Fruit fly (Drosophila melanogaster) whole organism, embryonic: ENCODE data around the gene CG33181.

Source experiments
- Abd-B ChIP-seq: fragments of 200-800 bp; sonication (Bioruptor generic); optimal IDR thresholded peaks from 2 replicates; lab custom pipeline; 2018; ENCODE audit warnings: missing biosample characterization, mild to moderate bottlenecking, missing genetic modification characterization, moderate library complexity
- Adf1 ChIP-seq: fragments of 200-800 bp; sonication (Bioruptor generic); IDR thresholded peaks from 2 replicates; pipeline ENCODE4 v1.3.6; 2022; ENCODE audit warnings: missing biosample characterization, missing genetic modification characterization
- CG11560 ChIP-seq: fragments of 200-800 bp; sonication (Bioruptor generic); IDR thresholded peaks from 3 replicates; pipeline ENCODE4 v1.3.6; 2022; ENCODE audit warnings: missing biosample characterization, missing genetic modification characterization
- CG12299 ChIP-seq: fragments of 200-800 bp; sonication (Bioruptor generic); optimal IDR thresholded peaks from 2 replicates; lab custom pipeline; 2018; ENCODE audit warnings: missing biosample characterization, mild to moderate bottlenecking, missing genetic modification characterization
- CG18011 ChIP-seq: fragments of 200-800 bp; sonication (Bioruptor generic); optimal IDR thresholded peaks from 2 replicates; lab custom pipeline; 2017; ENCODE audit warnings: missing biosample characterization, missing genetic modification characterization, mild to moderate bottlenecking, moderate library complexity, missing genotype
- CG1832 ChIP-seq: fragments of 200-800 bp; sonication (Bioruptor generic); optimal IDR thresholded peaks from 2 replicates; lab custom pipeline; 2017; ENCODE audit warnings: missing biosample characterization, mild to moderate bottlenecking, missing genetic modification characterization, inconsistent platforms
- CG2116 ChIP-seq: fragments of 200-800 bp; sonication (Bioruptor generic); optimal IDR thresholded peaks from 3 replicates; lab custom pipeline; 2018; ENCODE audit warnings: missing biosample characterization, mild to moderate bottlenecking, missing genetic modification characterization
- CG3995 ChIP-seq: fragments of 200-800 bp; sonication (Bioruptor generic); optimal IDR thresholded peaks from 3 replicates; lab custom pipeline; 2016; ENCODE audit warnings: missing biosample characterization, missing genetic modification characterization
- CG6175 ChIP-seq: fragments of 200-800 bp; sonication (Bioruptor generic); IDR thresholded peaks from 3 replicates; pipeline ENCODE4 v1.3.6; 2022; ENCODE audit warnings: missing biosample characterization, missing genetic modification characterization
- CG7928 ChIP-seq: fragments of 200-800 bp; sonication (Bioruptor generic); optimal IDR thresholded peaks from 2 replicates; lab custom pipeline; 2017; ENCODE audit warnings: missing biosample characterization, mild to moderate bottlenecking, missing genetic modification characterization
- CG8924 ChIP-seq: fragments of 200-800 bp; optimal IDR thresholded peaks from 3 replicates; lab custom pipeline; 2019; ENCODE audit warnings: missing biosample characterization, mild to moderate bottlenecking, missing genetic modification characterization, moderate library complexity
- CG9797 ChIP-seq: fragments of 200-800 bp; sonication (Bioruptor generic); optimal IDR thresholded peaks from 3 replicates; lab custom pipeline; 2018; ENCODE audit warnings: missing biosample characterization, mild to moderate bottlenecking, missing genetic modification characterization
- CG9817 ChIP-seq: fragments of 200-800 bp; sonication (Bioruptor generic); optimal IDR thresholded peaks from 2 replicates; lab custom pipeline; 2018; ENCODE audit warnings: missing biosample characterization, mild to moderate bottlenecking, missing genetic modification characterization, moderate library complexity
- CG9876 ChIP-seq: fragments of 200-800 bp; sonication (Bioruptor generic); optimal IDR thresholded peaks from 2 replicates; lab custom pipeline; 2016; ENCODE audit warnings: missing biosample characterization, missing genetic modification characterization
- CTCF ChIP-seq: fragments of 200-800 bp; sonication (Bioruptor generic); optimal IDR thresholded peaks from 2 replicates; lab custom pipeline; 2017; ENCODE audit warnings: missing biosample characterization, mild to moderate bottlenecking, missing genetic modification characterization, moderate library complexity
- Dbx ChIP-seq: fragments of 200-800 bp; sonication (Bioruptor generic); IDR thresholded peaks from 3 replicates; pipeline ENCODE4 v1.3.6; 2022; ENCODE audit warnings: missing biosample characterization, missing genetic modification characterization
- Deaf1 ChIP-seq: fragments of 200-800 bp; optimal IDR thresholded peaks from 3 replicates; lab custom pipeline; 2019; ENCODE audit warnings: missing biosample characterization, mild to moderate bottlenecking, missing genetic modification characterization, moderate library complexity
- Doc2 ChIP-seq: fragments of 200-800 bp; sonication (Bioruptor generic); IDR thresholded peaks from 2 replicates; pipeline ENCODE4 v1.3.6; 2022; ENCODE audit warnings: missing biosample characterization, missing genetic modification characterization
- ERR ChIP-seq: fragments of 200-800 bp; sonication (Bioruptor generic); optimal IDR thresholded peaks from 2 replicates; lab custom pipeline; 2016; ENCODE audit warnings: missing biosample characterization, missing genetic modification characterization
- Ets65A ChIP-seq: fragments of 200-800 bp; sonication (Bioruptor generic); peaks from one replicate; lab custom pipeline; 2016; ENCODE audit warnings: missing biosample characterization, missing genetic modification characterization
- GATAe ChIP-seq: fragments of 200-800 bp; sonication (Bioruptor generic); conservative IDR thresholded peaks from 2 replicates; pipeline ENCODE4 v1.3.6; 2022; ENCODE audit warnings: missing biosample characterization, missing genetic modification characterization
- HmgD ChIP-seq: fragments of 200-800 bp; sonication (Bioruptor generic); optimal IDR thresholded peaks from 3 replicates; lab custom pipeline; 2016; ENCODE audit warnings: missing biosample characterization, missing genetic modification characterization
- HmgZ ChIP-seq: fragments of 200-800 bp; sonication (Bioruptor generic); optimal IDR thresholded peaks from 2 replicates; lab custom pipeline; 2018; ENCODE audit warnings: missing biosample characterization, mild to moderate bottlenecking, missing genetic modification characterization
- Mes4 ChIP-seq: fragments of 200-800 bp; sonication (Bioruptor generic); optimal IDR thresholded peaks from 2 replicates; lab custom pipeline; 2016; ENCODE audit warnings: missing biosample characterization, missing genetic modification characterization
- NC2β ChIP-seq: fragments of 200-800 bp; sonication (Bioruptor generic); optimal IDR thresholded peaks from 2 replicates; lab custom pipeline; 2016; ENCODE audit warnings: missing biosample characterization, missing genetic modification characterization
- Scr ChIP-seq: fragments of 200-800 bp; sonication (Bioruptor generic); IDR thresholded peaks from 2 replicates; pipeline ENCODE4 v1.3.6; 2022; ENCODE audit warnings: missing biosample characterization, missing genetic modification characterization; ENCODE audit not compliant: partially characterized antibody
- Side ChIP-seq: fragments of 200-800 bp; sonication (Bioruptor generic); optimal IDR thresholded peaks from 2 replicates; lab custom pipeline; 2016; ENCODE audit warnings: missing biosample characterization, missing genetic modification characterization
- Sox102F ChIP-seq: fragments of 200-800 bp; sonication (Bioruptor generic); optimal IDR thresholded peaks from 2 replicates; lab custom pipeline; 2018; ENCODE audit warnings: missing biosample characterization, mild to moderate bottlenecking, missing genetic modification characterization, moderate library complexity
- Trl ChIP-seq, 3 experiments: fragments of >200 bp in 2 of 3; fragments of 200-800 bp in 1 of 3; sonication (Bioruptor generic) in 1 of 3; optimal IDR thresholded peaks; 2 replicates in 1 of 3; 3 replicates in 2 of 3; lab custom pipeline; 2016 to 2017; ENCODE audit warnings: missing biosample characterization in 1 of 3, missing genetic modification characterization in 1 of 3
- al ChIP-seq: fragments of 200-800 bp; sonication (Bioruptor generic); IDR thresholded peaks from 2 replicates; pipeline ENCODE4 v1.3.6; 2022; ENCODE audit warnings: missing biosample characterization, missing genetic modification characterization
- ara ChIP-seq: fragments of 200-800 bp; sonication (Bioruptor generic); IDR thresholded peaks from 2 replicates; pipeline ENCODE4 v1.3.6; 2022; ENCODE audit warnings: missing biosample characterization, missing genetic modification characterization
- btn ChIP-seq: fragments of 200-800 bp; sonication (Bioruptor generic); optimal IDR thresholded peaks from 2 replicates; lab custom pipeline; 2016; ENCODE audit warnings: missing biosample characterization, missing genetic modification characterization
- caup ChIP-seq: fragments of 200-800 bp; sonication (Bioruptor generic); optimal IDR thresholded peaks from 3 replicates; lab custom pipeline; 2017; ENCODE audit warnings: missing biosample characterization, mild to moderate bottlenecking, missing genetic modification characterization, moderate library complexity; ENCODE audit not compliant: severe bottlenecking
- crol ChIP-seq: fragments of 200-800 bp; sonication (Bioruptor generic); IDR thresholded peaks from 2 replicates; pipeline ENCODE4 v1.3.6; 2022; ENCODE audit warnings: missing biosample characterization, missing genetic modification characterization
- gce ChIP-seq: fragments of 200-800 bp; sonication (Bioruptor generic); IDR thresholded peaks from 3 replicates; pipeline ENCODE4 v1.3.6; 2022; ENCODE audit warnings: missing biosample characterization, missing genetic modification characterization
- gfzf ChIP-seq: fragments of 200-800 bp; sonication (Bioruptor generic); optimal IDR thresholded peaks from 2 replicates; lab custom pipeline; 2016; ENCODE audit warnings: missing biosample characterization, mild to moderate bottlenecking, missing genetic modification characterization, moderate library complexity
- ham ChIP-seq: fragments of 200-800 bp; sonication (Bioruptor generic); IDR thresholded peaks from 2 replicates; pipeline ENCODE4 v1.3.6; 2022; ENCODE audit warnings: missing biosample characterization, missing genetic modification characterization
- hkb ChIP-seq, 2 experiments: fragments of 200-800 bp in 1 of 2; fragments of >200 bp in 1 of 2; sonication (Bioruptor generic) in 1 of 2; IDR thresholded peaks in 1 of 2; optimal IDR thresholded peaks in 1 of 2; 2 replicates each; pipeline versions ENCODE4 v1.3.6 to Lab custom; 2017 to 2022; ENCODE audit warnings: missing biosample characterization in 1 of 2, missing genetic modification characterization in 1 of 2
- mld ChIP-seq: fragments of 200-800 bp; sonication (Bioruptor generic); IDR thresholded peaks from 3 replicates; pipeline ENCODE4 v1.3.6; 2022; ENCODE audit warnings: missing biosample characterization, missing genetic modification characterization; ENCODE audit not compliant: partially characterized antibody
- pb ChIP-seq: fragments of 200-800 bp; sonication (Bioruptor generic); optimal IDR thresholded peaks from 3 replicates; lab custom pipeline; 2016; ENCODE audit warnings: missing biosample characterization, missing genetic modification characterization
- pfk ChIP-seq: fragments of 200-800 bp; sonication (Bioruptor generic); optimal IDR thresholded peaks from 2 replicates; lab custom pipeline; 2018; ENCODE audit warnings: missing biosample characterization, mild to moderate bottlenecking, missing genetic modification characterization, moderate library complexity
- psq ChIP-seq: fragments of 200-800 bp; sonication (Bioruptor generic); optimal IDR thresholded peaks from 2 replicates; lab custom pipeline; 2017; ENCODE audit warnings: missing biosample characterization, missing genetic modification characterization
- sens ChIP-seq: fragments of 200-800 bp; sonication (Bioruptor generic); peaks from one replicate; lab custom pipeline; 2016; ENCODE audit warnings: missing biosample characterization, missing genetic modification characterization
- sna ChIP-seq: fragments of 200-800 bp; sonication (Bioruptor generic); IDR thresholded peaks from 2 replicates; pipeline ENCODE4 v1.3.6; 2022; ENCODE audit warnings: missing biosample characterization, missing genetic modification characterization; ENCODE audit not compliant: partially characterized antibody

CG33181 gene

DNA sequence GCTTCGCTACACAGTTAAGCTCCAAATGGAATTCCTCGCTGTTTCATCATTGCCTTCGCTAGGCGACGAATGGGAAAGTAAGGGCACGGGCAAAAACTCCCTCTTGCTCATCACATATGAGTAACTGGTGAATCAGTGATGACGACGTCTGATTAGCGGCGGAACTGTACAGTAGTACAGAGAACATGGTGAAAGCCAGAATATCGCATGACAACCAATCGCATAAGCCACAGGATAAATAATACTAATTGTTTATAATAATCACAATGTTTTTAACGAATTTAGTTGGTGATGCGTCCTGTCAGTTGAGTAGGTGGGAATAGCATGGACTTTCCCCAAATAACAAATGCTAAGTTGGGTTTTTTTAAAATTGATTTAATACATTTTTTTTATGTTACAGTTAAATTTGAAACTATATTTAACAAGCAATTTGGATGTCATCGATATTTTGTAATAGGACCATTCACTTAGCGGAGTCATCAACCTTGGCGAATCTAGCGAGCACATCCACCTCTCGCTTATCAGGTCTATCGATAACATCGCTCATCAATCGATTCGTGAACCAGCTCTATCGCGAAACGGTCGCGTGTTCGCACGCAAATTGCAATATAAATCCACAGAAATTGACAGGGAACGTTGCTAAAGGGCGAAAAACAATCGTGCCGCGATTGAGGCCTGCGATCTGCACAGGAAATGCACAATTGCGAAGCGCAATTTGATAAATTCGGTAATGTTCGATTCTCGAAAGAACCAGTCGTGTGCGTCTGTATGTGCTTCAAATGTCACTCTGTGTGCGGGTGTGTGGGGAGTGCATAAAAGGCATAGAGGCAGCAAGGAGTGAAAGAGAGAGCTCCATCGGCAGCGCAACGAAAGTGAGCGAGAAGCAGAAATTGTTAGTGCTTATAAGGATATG lies 71.2 kb downstream of the CG33181 start, which contains the start of the genes CG12112 and Trf4-1 (continued):
- TF ChIP-seq Side (GFP tag; lab: Kevin White, UChicago), result no peak
- no peak for TF ChIP-seq al (GFP tag; lab: Robert Waterston, UW)
- peak; percentile 83 for TF ChIP-seq CG2116
- peak; percentile 48 for TF ChIP-seq HmgD (GFP tag; lab: Kevin White, UChicago)
- TF ChIP-seq CG8924 (tag; lab: Kevin White, UChicago), result peak; percentile 52
- TF ChIP-seq sna, result peak; percentile 63
- TF ChIP-seq NC2β (GFP tag; lab: Kevin White, UChicago), result peak; percentile 29
- no peak for TF ChIP-seq Trl (optimal IDR thresholded peaks at IDR 0.05; lab: Kevin White, UChicago)
- peak; percentile 12 for TF ChIP-seq Trl (GFP tag; optimal IDR thresholded peaks at IDR 0.05; lab: Kevin White, UChicago)

DNA sequence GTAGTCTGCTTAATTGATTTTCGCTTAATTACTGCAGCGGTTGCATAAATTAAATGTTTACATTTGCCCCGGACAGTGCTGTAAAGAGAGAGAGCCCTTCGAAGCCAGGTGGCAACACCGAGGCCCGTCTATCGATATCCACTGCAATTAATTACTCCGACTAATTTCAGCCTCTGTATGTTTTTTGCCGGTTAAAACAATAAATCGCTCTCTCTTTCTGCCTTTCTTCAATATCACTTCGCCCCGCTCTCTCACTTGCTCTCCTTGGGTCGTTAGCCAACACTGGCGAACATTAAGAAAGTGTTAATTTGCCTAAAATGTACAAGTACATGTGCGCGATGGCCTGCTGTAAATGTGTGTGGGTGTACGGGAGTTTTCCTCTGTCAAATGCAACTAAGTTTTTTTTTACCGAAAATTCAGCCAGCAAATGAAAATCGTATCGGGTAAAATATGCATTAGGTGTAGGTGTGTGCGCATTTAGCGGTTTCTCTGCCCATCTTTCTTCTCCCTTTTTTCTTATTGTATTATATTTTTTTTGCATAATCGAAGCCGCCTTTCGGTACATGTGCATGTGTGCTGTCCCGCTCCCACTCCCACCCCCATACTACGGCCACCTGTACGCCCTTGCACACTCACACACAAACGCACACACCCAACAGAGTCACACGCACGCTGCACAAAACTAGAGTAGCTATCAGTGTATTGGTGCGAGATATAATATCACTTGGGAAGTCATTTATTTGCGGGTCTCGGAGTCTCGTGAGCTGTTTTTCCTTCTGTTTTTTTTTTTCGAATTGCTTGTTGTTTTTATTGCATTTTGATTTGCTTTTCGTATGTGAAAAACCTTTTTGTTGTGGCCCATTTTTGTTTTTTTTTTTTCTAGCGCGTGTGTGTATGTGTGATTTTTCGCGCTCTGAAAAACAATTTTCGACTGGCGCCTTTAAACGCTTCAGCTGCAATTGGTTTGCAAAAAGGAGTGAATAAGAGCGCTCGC lies 72.6 kb downstream of the CG33181 start:
- TF ChIP-seq CG11560 (tag; lab: Robert Waterston, UW), result no peak
- no peak for TF ChIP-seq gce (GFP tag; lab: Robert Waterston, UW)
- no peak for TF ChIP-seq Deaf1 (tag; lab: Kevin White, UChicago)
- TF ChIP-seq CG7928 (GFP tag; lab: Kevin White, UChicago), result no peak
- no peak for TF ChIP-seq CG3995
- TF ChIP-seq pfk, result no peak
- TF ChIP-seq btn (GFP tag; lab: Kevin White, UChicago), result no peak
- peak; percentile 55 for TF ChIP-seq Scr (GFP tag; lab: Robert Waterston, UW)
- no peak for TF ChIP-seq hkb (optimal IDR thresholded peaks at IDR 0.05; lab: Kevin White, UChicago)
- TF ChIP-seq hkb (GFP tag; IDR thresholded peaks at IDR 0.05; lab: Robert Waterston, UW), result peak; percentile 39; the same call in 1 of the 2 replicates
- no peak for TF ChIP-seq CG12299
- peak; percentile 59; the same call in 1 of the 3 replicates for TF ChIP-seq mld (GFP tag; lab: Robert Waterston, UW)
- TF ChIP-seq caup, result peak; percentile 31
- TF ChIP-seq CTCF, result peak; percentile 4
- TF ChIP-seq CG9817 (tag; lab: Kevin White, UChicago), result no peak
- no peak for TF ChIP-seq CG1832 (GFP tag; lab: Kevin White, UChicago)
- no peak for TF ChIP-seq GATAe (GFP tag; lab: Robert Waterston, UW)
- TF ChIP-seq Adf1 (GFP tag; lab: Robert Waterston, UW), result no peak
- no peak for TF ChIP-seq al (GFP tag; lab: Robert Waterston, UW)
- TF ChIP-seq Dbx, result 0 out of 3 replicates have a peak, but pooled peaks have one; percentile 14
- peak; percentile 84 for TF ChIP-seq sens (GFP tag; lab: Kevin White, UChicago)
- TF ChIP-seq Doc2, result no peak
- TF ChIP-seq gfzf, result no peak
- peak; percentile 26 for TF ChIP-seq CG9876 (GFP tag; lab: Kevin White, UChicago)
- TF ChIP-seq Ets65A (GFP tag; lab: Kevin White, UChicago), result peak; percentile 21
- no peak for TF ChIP-seq CG18011 (GFP tag; lab: Kevin White, UChicago)
- TF ChIP-seq crol (GFP tag; lab: Robert Waterston, UW), result peak; percentile 69; the same call in 1 of the 2 replicates
- no peak for TF ChIP-seq CG6175 (GFP tag; lab: Robert Waterston, UW)
- TF ChIP-seq Abd-B, result peak; percentile 28
- TF ChIP-seq pb (GFP tag; lab: Kevin White, UChicago), result no peak
- no peak for TF ChIP-seq ara (GFP tag; lab: Robert Waterston, UW)
- no peak for TF ChIP-seq psq (GFP tag; lab: Kevin White, UChicago)
- peak; percentile 41 for TF ChIP-seq ERR (GFP tag; lab: Kevin White, UChicago)
- no peak for TF ChIP-seq ham (GFP tag; lab: Robert Waterston, UW)
- peak; percentile 12 for TF ChIP-seq HmgZ
- no peak for TF ChIP-seq Mes4 (GFP tag; lab: Kevin White, UChicago)
- peak; percentile 20 for TF ChIP-seq CG9797 (GFP tag; lab: Kevin White, UChicago)
- no peak for TF ChIP-seq Sox102F (GFP tag; lab: Kevin White, UChicago)
